Worm (Caenorhabditis elegans) whole organism, L4 larva: ENCODE results near the gene Y6G8.2.

ENCODE experiments used
- ceh-62 ChIP-seq: sonication (generic microtip); optimal IDR thresholded peaks from 2 replicates; lab custom pipeline; 2017; ENCODE audit warnings: missing biosample characterization, missing genetic modification characterization
- fkh-10 ChIP-seq: fragments of 150-350 bp; optimal IDR thresholded peaks from 2 replicates; lab custom pipeline; 2014; ENCODE audit warnings: missing biosample characterization, missing genetic modification reagents, missing genetic modification characterization
- hmg-1.1 ChIP-seq: fragments of 200-800 bp; sonication (Bioruptor generic); IDR thresholded peaks from 2 replicates; pipeline ENCODE4 v1.3.6; 2022; ENCODE audit warnings: missing genetic modification reagents, missing genetic modification characterization, missing compliant biosample characterization
- lin-13 ChIP-seq: fragments of 150-350 bp; optimal IDR thresholded peaks from 2 replicates; lab custom pipeline; 2014; ENCODE audit warnings: missing biosample characterization, missing genetic modification reagents, missing genetic modification characterization
- mdl-1 ChIP-seq, 2 experiments: fragments of 150-350 bp in 1 of 2; sonication (generic microtip) in 1 of 2; optimal IDR thresholded peaks; 2 replicates each; lab custom pipeline; 2014 to 2017; ENCODE audit warnings: missing biosample characterization in 2 of 2, missing genetic modification characterization in 2 of 2
- mdt-29 ChIP-seq: fragments of 200-800 bp; sonication (Bioruptor generic); IDR thresholded peaks from 2 replicates; pipeline ENCODE4 v1.3.6; 2022; ENCODE audit warnings: missing genetic modification reagents, missing genetic modification characterization, missing compliant biosample characterization
- nhr-102 ChIP-seq: sonication (generic microtip); optimal IDR thresholded peaks from 2 replicates; lab custom pipeline; 2016; ENCODE audit warnings: mild to moderate bottlenecking, missing genetic modification characterization, moderate library complexity, missing compliant biosample characterization
- nhr-11 ChIP-seq: fragments of 150-350 bp; optimal IDR thresholded peaks from 2 replicates; lab custom pipeline; 2014; ENCODE audit warnings: missing biosample characterization, missing genetic modification characterization
- pqm-1 ChIP-seq: sonication (generic microtip); optimal IDR thresholded peaks from 2 replicates; lab custom pipeline; 2017; ENCODE audit warnings: missing biosample characterization, missing genetic modification characterization
- sdz-12 ChIP-seq: fragments of 200-800 bp; sonication (Bioruptor generic); optimal IDR thresholded peaks from 2 replicates; lab custom pipeline; 2018; ENCODE audit warnings: mild to moderate bottlenecking, missing genetic modification characterization, missing compliant biosample characterization
- zfp-3 ChIP-seq: fragments of 200-800 bp; sonication (Bioruptor generic); conservative IDR thresholded peaks from 2 replicates; pipeline ENCODE4 v1.3.6; 2022; ENCODE audit warnings: missing genetic modification reagents, missing genetic modification characterization, missing compliant biosample characterization
- zip-11 ChIP-seq: fragments of 200-800 bp; sonication (Bioruptor generic); IDR thresholded peaks from 2 replicates; pipeline ENCODE4 v1.3.6; 2022; ENCODE audit warnings: missing genetic modification characterization, missing compliant biosample characterization

ce11 chrV:17558946-17559345 lies 39.8 kb downstream of the Y6G8.2 start, which contains the start of gene fbxa-172:
- TF ChIP-seq zip-11 (no peak), ceh-62 (tag; lab: Kevin White, UChicago) (no peak), nhr-102 (no peak), pqm-1 (tag; lab: Kevin White, UChicago) (no peak), hmg-1.1 (GFP tag; lab: Robert Waterston, UW) (no peak), sdz-12 (GFP tag; lab: Kevin White, UChicago) (no peak), zfp-3 (GFP tag; lab: Robert Waterston, UW) (no peak), lin-13 (GFP tag; lab: Kevin White, UChicago) (no peak), mdt-29 (GFP tag; lab: Robert Waterston, UW) (no peak), nhr-11 (tag; lab: Kevin White, UChicago) (no peak), mdl-1 (tag; optimal IDR thresholded peaks at IDR 0.05; lab: Kevin White, UChicago) (no peak), fkh-10 (no peak)
